Worm (Caenorhabditis elegans): ENCODE measurements around the gene F07H5.7.

Gene F07H5.7

DNA sequence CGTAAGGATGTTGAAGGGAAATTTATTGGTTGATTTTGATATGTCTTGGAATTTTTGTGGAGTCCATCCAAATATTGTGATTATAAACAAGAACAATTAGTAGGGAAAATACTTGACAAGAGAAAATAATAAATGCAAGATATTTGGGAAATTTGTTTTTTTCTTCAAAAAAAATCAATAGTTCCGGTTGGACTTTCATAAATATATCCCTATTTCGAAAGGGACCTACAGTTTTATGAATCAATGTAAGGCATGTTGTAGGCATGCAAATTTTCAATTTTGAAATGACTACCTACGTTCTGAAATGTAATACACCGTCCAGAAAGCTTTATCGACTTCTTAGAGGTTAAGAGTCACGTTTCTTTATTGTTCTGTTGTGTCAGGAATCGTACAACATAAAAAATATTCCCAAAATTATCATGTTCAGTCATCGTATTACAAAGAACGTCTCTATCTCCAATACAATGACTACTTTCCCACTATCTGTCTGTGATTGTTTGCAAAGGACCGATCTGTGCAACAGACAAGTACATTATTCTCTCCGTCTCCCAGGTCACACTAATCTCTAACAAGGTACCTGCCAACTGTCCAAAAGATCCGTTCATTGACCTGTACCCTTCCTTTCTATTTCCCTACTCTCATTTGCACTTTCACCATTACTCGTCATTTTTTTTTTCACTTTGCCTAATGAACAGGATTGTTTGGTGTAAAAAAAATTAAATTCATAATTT is 4.0 kb downstream of the F07H5.7 start, which contains the start of gene F07H5.13 (continued):
- TF ChIP-seq nhr-76 (tag; optimal IDR thresholded peaks at IDR 0.05): no peak
- TF ChIP-seq nhr-77 (tag; optimal IDR thresholded peaks at IDR 0.05): peak; percentile 17
- peak; percentile 70 for TF ChIP-seq lsy-12 (tag; optimal IDR thresholded peaks at IDR 0.05)
- peak; percentile 94 for TF ChIP-seq ama-1 (optimal IDR thresholded peaks at IDR 0.05)
- TF ChIP-seq lin-39 (tag; optimal IDR thresholded peaks at IDR 0.05): no peak
- TF ChIP-seq daf-12 (tag; optimal IDR thresholded peaks at IDR 0.05): no peak

DNA sequence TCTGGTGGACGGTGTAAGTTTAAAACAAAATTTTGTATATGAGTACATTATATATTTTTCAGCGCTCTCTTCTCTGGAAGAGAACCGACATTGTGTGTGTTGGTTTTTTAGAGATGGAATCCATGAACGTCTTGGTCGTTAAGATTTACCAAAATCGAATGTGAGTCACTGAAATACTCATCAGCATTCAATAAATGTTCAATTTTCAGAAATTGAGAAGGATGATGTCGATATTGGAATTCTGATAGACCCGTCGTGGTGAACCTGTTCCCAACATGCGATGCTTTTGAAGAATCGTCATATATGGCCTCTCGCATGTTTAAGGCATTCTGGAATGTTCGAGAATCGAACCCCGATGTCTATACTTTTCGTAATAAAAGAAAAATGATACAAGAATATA is 5.2 kb downstream of the F07H5.7 start:
- TF ChIP-seq snpc-4 (tag; optimal IDR thresholded peaks at IDR 0.05) (no peak), lsy-12 (tag; optimal IDR thresholded peaks at IDR 0.05) (peak; percentile 21), ama-1 (optimal IDR thresholded peaks at IDR 0.05) (no peak)

DNA sequence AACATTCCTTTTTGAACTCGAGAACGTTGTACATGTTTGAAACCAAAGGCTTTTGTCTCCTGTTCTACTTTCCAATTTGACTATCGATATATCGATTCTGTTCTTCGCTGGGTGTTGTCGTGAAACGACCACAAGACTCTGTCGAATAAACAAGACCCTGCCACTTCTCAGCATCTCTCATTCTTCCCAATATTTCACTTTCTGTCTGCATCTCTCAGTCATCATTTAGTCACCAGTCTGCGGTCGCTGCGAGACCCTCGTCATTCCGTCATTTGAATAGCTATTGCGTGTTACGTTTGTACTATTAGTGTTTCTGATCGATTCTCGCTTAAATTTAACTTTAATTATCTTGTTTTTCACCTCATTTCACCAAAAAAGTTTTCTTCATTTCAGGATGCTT is 6.6 kb downstream of the F07H5.7 start:
- TF ChIP-seq unc-39 (tag; optimal IDR thresholded peaks at IDR 0.05): no peak
- TF ChIP-seq snpc-4 (tag; optimal IDR thresholded peaks at IDR 0.05): peak; percentile 58
- TF ChIP-seq jun-1 (tag; optimal IDR thresholded peaks at IDR 0.05): peak; percentile 96
- TF ChIP-seq nhr-28 (tag; optimal IDR thresholded peaks at IDR 0.05): no peak
- TF ChIP-seq hmg-11 (tag; optimal IDR thresholded peaks at IDR 0.05): peak; percentile 76
- peak; percentile 2 for TF ChIP-seq egl-27 (tag; optimal IDR thresholded peaks at IDR 0.05)
- TF ChIP-seq lin-15B (tag; optimal IDR thresholded peaks at IDR 0.05): peak; percentile 85
- no peak for TF ChIP-seq nhr-76 (tag; optimal IDR thresholded peaks at IDR 0.05)
- TF ChIP-seq aly-2 (tag; optimal IDR thresholded peaks at IDR 0.05): peak; percentile 18
- no peak for TF ChIP-seq zag-1 (tag; optimal IDR thresholded peaks at IDR 0.05)
- peak; percentile 76 for TF ChIP-seq nhr-11 (tag; optimal IDR thresholded peaks at IDR 0.05)
- peak; percentile 98 for TF ChIP-seq fkh-2 (tag; optimal IDR thresholded peaks at IDR 0.05)
- peak; percentile 78 for TF ChIP-seq fos-1 (tag; optimal IDR thresholded peaks at IDR 0.05)
- no peak for TF ChIP-seq ceh-9 (tag; optimal IDR thresholded peaks at IDR 0.05)
- TF ChIP-seq unc-62 (GFP tag; optimal IDR thresholded peaks at IDR 0.05): no peak
- TF ChIP-seq daf-12 (tag; optimal IDR thresholded peaks at IDR 0.05): no peak
- TF ChIP-seq nhr-43 (tag; optimal IDR thresholded peaks at IDR 0.05; ENCODE audit: poor library complexity, severe bottlenecking): peak; percentile 95
- TF ChIP-seq ZK546.5 (tag; optimal IDR thresholded peaks at IDR 0.05): no peak
- peak; percentile 96 for TF ChIP-seq lin-39 (tag; optimal IDR thresholded peaks at IDR 0.05)
- peak; percentile 98 for TF ChIP-seq nfya-1 (tag; optimal IDR thresholded peaks at IDR 0.05; ENCODE audit: insufficient read depth)
- TF ChIP-seq egl-5 (tag; optimal IDR thresholded peaks at IDR 0.05): peak; percentile 99
- TF ChIP-seq nhr-23 (tag; optimal IDR thresholded peaks at IDR 0.05): peak; percentile 98
- peak; percentile 86 for TF ChIP-seq pqm-1 (tag; optimal IDR thresholded peaks at IDR 0.05)
- TF ChIP-seq mml-1 (tag; optimal IDR thresholded peaks at IDR 0.05): no peak
- TF ChIP-seq ceh-28 (tag; optimal IDR thresholded peaks at IDR 0.05): peak; percentile 96
- peak; percentile 97 for TF ChIP-seq ama-1 (optimal IDR thresholded peaks at IDR 0.05)
- peak; percentile 59 for TF ChIP-seq ztf-4 (tag; optimal IDR thresholded peaks at IDR 0.05)
- peak; percentile 55 for TF ChIP-seq R02D3.7 (tag; optimal IDR thresholded peaks at IDR 0.05)
- TF ChIP-seq lsy-12 (tag; optimal IDR thresholded peaks at IDR 0.05): peak; percentile 94
- TF ChIP-seq nhr-25 (tag; optimal IDR thresholded peaks at IDR 0.05): peak; percentile 97
- TF ChIP-seq nhr-77 (tag; optimal IDR thresholded peaks at IDR 0.05): no peak
- no peak for TF ChIP-seq ztf-11 (tag; optimal IDR thresholded peaks at IDR 0.05)
- peak; percentile 95 for TF ChIP-seq fkh-10 (GFP tag; optimal IDR thresholded peaks at IDR 0.05)
- no peak for TF ChIP-seq nhr-237 (tag; optimal IDR thresholded peaks at IDR 0.05)
- peak; percentile 42 for TF ChIP-seq ceh-82 (tag; optimal IDR thresholded peaks at IDR 0.05)
- TF ChIP-seq nhr-67 (tag; optimal IDR thresholded peaks at IDR 0.05): no peak
- no peak for TF ChIP-seq sea-2 (GFP tag; optimal IDR thresholded peaks at IDR 0.05)
- peak; percentile 87 for TF ChIP-seq tbx-2 (tag; optimal IDR thresholded peaks at IDR 0.05)
- TF ChIP-seq skn-1 (tag; optimal IDR thresholded peaks at IDR 0.05): peak; percentile 96
- TF ChIP-seq elt-2 (tag; optimal IDR thresholded peaks at IDR 0.05): peak; percentile 79
- TF ChIP-seq ceh-16 (tag; optimal IDR thresholded peaks at IDR 0.05): no peak
- TF ChIP-seq pha-4 (tag; optimal IDR thresholded peaks at IDR 0.05): peak; percentile 99
- peak; percentile 55 for TF ChIP-seq mdl-1 (tag; optimal IDR thresholded peaks at IDR 0.05)
- peak in 1 of 3 experiments; percentile 57 for TF ChIP-seq elt-3 (tag; optimal IDR thresholded peaks at IDR 0.05)
- TF ChIP-seq eor-1 (tag; optimal IDR thresholded peaks at IDR 0.05): peak in 1 of 2 experiments; percentile 71
- TF ChIP-seq elt-1 (tag; optimal IDR thresholded peaks at IDR 0.05): peak; percentile 69
- no peak for TF ChIP-seq nhr-12 (tag; optimal IDR thresholded peaks at IDR 0.05)

All from whole organism, L3 larva.